Fruit fly (Drosophila melanogaster): ENCODE results near the gene CG34338.

CG34338 gene

DNA sequence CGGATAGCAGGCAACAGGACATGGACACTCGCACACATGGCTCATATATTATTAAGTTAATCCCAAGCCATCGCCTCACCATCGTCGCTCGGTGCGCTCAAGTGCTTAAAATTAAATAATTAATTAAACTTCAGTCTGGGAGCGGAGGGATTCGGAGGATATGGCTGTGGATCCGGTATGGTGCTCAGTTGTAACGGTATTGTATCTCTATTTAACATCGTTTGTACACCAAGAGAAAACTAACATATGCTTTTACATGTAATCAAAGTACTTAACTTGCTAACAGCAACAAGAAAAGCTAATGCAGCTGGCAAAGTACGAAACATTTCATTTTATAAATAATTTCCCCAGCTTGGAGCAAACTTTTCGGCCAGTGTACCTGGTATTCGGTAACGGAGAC is 22.5 kb downstream of the CG34338 start:
- TF ChIP-seq kay (GFP tag; ENCODE audit: borderline replicate concordance), result no peak
- no peak for TF ChIP-seq ovo (GFP tag; optimal IDR thresholded peaks at IDR 0.05)
- no peak for TF ChIP-seq Crg-1 (GFP tag; optimal IDR thresholded peaks at IDR 0.05)
- no peak for TF ChIP-seq cnc (optimal IDR thresholded peaks at IDR 0.05)
- TF ChIP-seq Clk (GFP tag; optimal IDR thresholded peaks at IDR 0.05), result no peak
- no peak for TF ChIP-seq cic (GFP tag; optimal IDR thresholded peaks at IDR 0.05)

- TF ChIP-seq CG1620 (GFP tag; optimal IDR thresholded peaks at IDR 0.05) (no peak), CG7101 (tag; optimal IDR thresholded peaks at IDR 0.05) (no peak), CG5204 (GFP tag; optimal IDR thresholded peaks at IDR 0.05) (no peak), Hr96 (GFP tag; optimal IDR thresholded peaks at IDR 0.05) (no peak)
Measured at dm6 chrX:7801085-7801484, 32.5 kb downstream of the CG34338 start.

Data from whole organism, adult.